Worm (Caenorhabditis elegans) whole organism, young adult: ENCODE data around the gene slt-1.
A peak's percentile ranks its signal among the peaks of the same experiment; 100 is the strongest.

Experiments
- B0261.1 ChIP-seq: sonication (generic microtip); optimal IDR thresholded peaks from 2 replicates; lab custom pipeline; 2016; ENCODE audit warnings: mild to moderate bottlenecking, missing genetic modification characterization, moderate library complexity, missing compliant biosample characterization
- D2030.7 ChIP-seq: fragments of 200-800 bp; sonication (Bioruptor generic); IDR thresholded peaks from 2 replicates; pipeline ENCODE4 v1.3.6; 2022; ENCODE audit warnings: missing genetic modification reagents, missing genetic modification characterization, missing compliant biosample characterization
- F10E7.11 ChIP-seq: sonication (generic microtip); optimal IDR thresholded peaks from 2 replicates; lab custom pipeline; 2017; ENCODE audit warnings: mild to moderate bottlenecking, missing genetic modification characterization, moderate library complexity, missing compliant biosample characterization
- F37B4.10 ChIP-seq: fragments of 200-800 bp; sonication (Bioruptor generic); IDR thresholded peaks from 2 replicates; pipeline ENCODE4 v1.3.6; 2022; ENCODE audit warnings: missing genetic modification characterization, missing compliant biosample characterization
- F55B11.4 ChIP-seq: sonication (generic microtip); optimal IDR thresholded peaks from 2 replicates; lab custom pipeline; 2016; ENCODE audit warnings: missing compliant biosample characterization, missing genetic modification characterization, borderline replicate concordance; ENCODE audit not compliant: insufficient read depth
- F57C9.4 ChIP-seq: sonication (generic microtip); optimal IDR thresholded peaks from 2 replicates; lab custom pipeline; 2017; ENCODE audit warnings: mild to moderate bottlenecking, missing genetic modification characterization, missing compliant biosample characterization
- T07F8.4 ChIP-seq: sonication (generic microtip); optimal IDR thresholded peaks from 2 replicates; lab custom pipeline; 2016; ENCODE audit warnings: mild to moderate bottlenecking, missing genetic modification characterization, moderate library complexity, missing compliant biosample characterization
- Y53F4B.3 ChIP-seq: fragments of 200-800 bp; sonication (Bioruptor generic); IDR thresholded peaks from 2 replicates; pipeline ENCODE4 v1.3.6; 2022; ENCODE audit warnings: missing genetic modification reagents, missing genetic modification characterization, missing compliant biosample characterization
- Y56A3A.18 ChIP-seq: fragments of 200-800 bp; sonication (Bioruptor generic); IDR thresholded peaks from 2 replicates; pipeline ENCODE4 v1.3.6; 2022; ENCODE audit warnings: missing genetic modification reagents, missing genetic modification characterization, missing compliant biosample characterization
- akir-1 ChIP-seq: fragments of 200-800 bp; sonication (Bioruptor generic); optimal IDR thresholded peaks from 2 replicates; lab custom pipeline; 2018; ENCODE audit warnings: mild to moderate bottlenecking, missing genetic modification characterization, moderate library complexity, missing compliant biosample characterization
- atf-7 ChIP-seq: sonication (generic microtip); optimal IDR thresholded peaks from 2 replicates; lab custom pipeline; 2017; ENCODE audit warnings: mild to moderate bottlenecking, missing genetic modification characterization, missing compliant biosample characterization
- attf-3 ChIP-seq: fragments of 200-800 bp; sonication (Bioruptor generic); conservative IDR thresholded peaks from 2 replicates; pipeline ENCODE4 v1.3.6; 2022; ENCODE audit warnings: missing genetic modification reagents, missing genetic modification characterization, missing compliant biosample characterization
- attf-6 ChIP-seq: fragments of 200-800 bp; sonication (Bioruptor generic); IDR thresholded peaks from 2 replicates; pipeline ENCODE4 v1.3.6; 2022; ENCODE audit warnings: missing genetic modification reagents, missing genetic modification characterization, missing compliant biosample characterization
- cebp-1 ChIP-seq, 2 experiments: fragments of 200-800 bp in 1 of 2; sonication (Bioruptor generic) in 1 of 2; sonication (generic microtip) in 1 of 2; IDR thresholded peaks in 1 of 2; optimal IDR thresholded peaks in 1 of 2; 2 replicates each; pipeline versions ENCODE4 v1.3.6 to Lab custom; 2017 to 2022; ENCODE audit warnings: missing compliant biosample characterization in 2 of 2, missing genetic modification characterization in 2 of 2, mild to moderate bottlenecking in 1 of 2, missing genetic modification reagents in 1 of 2, moderate library complexity in 1 of 2
- cebp-2 ChIP-seq: fragments of 200-800 bp; sonication (Bioruptor generic); IDR thresholded peaks from 2 replicates; pipeline ENCODE4 v1.3.6; 2022; ENCODE audit warnings: missing genetic modification characterization, missing compliant biosample characterization
- ceh-100 ChIP-seq: fragments of 200-800 bp; sonication (Bioruptor generic); IDR thresholded peaks from 2 replicates; pipeline ENCODE4 v1.3.6; 2022; ENCODE audit warnings: missing genetic modification reagents, missing genetic modification characterization, missing compliant biosample characterization
- chd-7 ChIP-seq: sonication (generic microtip); optimal IDR thresholded peaks from 2 replicates; lab custom pipeline; 2016; ENCODE audit warnings: mild to moderate bottlenecking, missing genetic modification characterization, moderate library complexity, missing compliant biosample characterization
- dpff-1 ChIP-seq: sonication (generic microtip); optimal IDR thresholded peaks from 2 replicates; lab custom pipeline; 2017; ENCODE audit warnings: mild to moderate bottlenecking, missing genetic modification characterization, missing compliant biosample characterization
- dpl-1 ChIP-seq: fragments of 150-350 bp; optimal IDR thresholded peaks from 2 replicates; lab custom pipeline; 2014; ENCODE audit warnings: missing biosample characterization, missing genetic modification reagents, missing genetic modification characterization
- efl-1 ChIP-seq: fragments of 150-350 bp; optimal IDR thresholded peaks from 2 replicates; lab custom pipeline; 2014; ENCODE audit warnings: missing biosample characterization, missing genetic modification reagents, missing genetic modification characterization
- egrh-3 ChIP-seq: fragments of 200-800 bp; sonication (Bioruptor generic); IDR thresholded peaks from 2 replicates; pipeline ENCODE4 v1.3.6; 2022; ENCODE audit warnings: missing genetic modification reagents, missing genetic modification characterization, missing compliant biosample characterization
- hlh-12 ChIP-seq: sonication (generic microtip); optimal IDR thresholded peaks from 2 replicates; lab custom pipeline; 2016; ENCODE audit warnings: missing genetic modification characterization, missing compliant biosample characterization
- hmg-20 ChIP-seq: fragments of 200-800 bp; sonication (Bioruptor generic); IDR thresholded peaks from 2 replicates; pipeline ENCODE4 v1.3.6; 2022; ENCODE audit warnings: missing genetic modification reagents, missing genetic modification characterization, missing compliant biosample characterization
- lsl-1 ChIP-seq: fragments of 200-800 bp; sonication (Bioruptor generic); optimal IDR thresholded peaks from 2 replicates; lab custom pipeline; 2018; ENCODE audit warnings: mild to moderate bottlenecking, missing genetic modification characterization, moderate library complexity, missing compliant biosample characterization
- madf-10 ChIP-seq: sonication (generic microtip); optimal IDR thresholded peaks from 2 replicates; lab custom pipeline; 2016; ENCODE audit warnings: mild to moderate bottlenecking, missing genetic modification characterization, missing compliant biosample characterization
- mcd-1 ChIP-seq: fragments of 200-800 bp; sonication (Bioruptor generic); IDR thresholded peaks from 2 replicates; pipeline ENCODE4 v1.3.6; 2022; ENCODE audit warnings: missing genetic modification reagents, missing genetic modification characterization, missing compliant biosample characterization
- mel-28 ChIP-seq: sonication (generic microtip); optimal IDR thresholded peaks from 2 replicates; lab custom pipeline; 2016; ENCODE audit warnings: borderline replicate concordance, mild to moderate bottlenecking, missing genetic modification characterization, missing compliant biosample characterization
- mes-4 ChIP-seq: sonication (generic microtip); optimal IDR thresholded peaks from 2 replicates; lab custom pipeline; 2016; ENCODE audit warnings: missing genotype, missing genetic modification characterization, missing compliant biosample characterization
- mxl-1 ChIP-seq: sonication (generic microtip); optimal IDR thresholded peaks from 2 replicates; lab custom pipeline; 2016; ENCODE audit warnings: missing genetic modification characterization, missing compliant biosample characterization
- nhr-179 ChIP-seq: sonication (generic microtip); optimal IDR thresholded peaks from 2 replicates; lab custom pipeline; 2016; ENCODE audit warnings: mild to moderate bottlenecking, missing genetic modification characterization, missing compliant biosample characterization
- pha-4 ChIP-seq: fragments of 150-350 bp; sonication (generic microtip); optimal IDR thresholded peaks from 2 replicates; lab custom pipeline; 2014; ENCODE audit warnings: missing biosample characterization, missing genetic modification reagents, missing genetic modification characterization
- rcor-1 ChIP-seq: fragments of 200-800 bp; sonication (Bioruptor generic); IDR thresholded peaks from 2 replicates; pipeline ENCODE4 v1.3.6; 2022; ENCODE audit warnings: missing genetic modification reagents, missing genetic modification characterization, missing compliant biosample characterization
- rec-8 ChIP-seq, 2 experiments: sonication (generic microtip); optimal IDR thresholded peaks; 2 replicates each; lab custom pipeline; 2016; ENCODE audit warnings: mild to moderate bottlenecking in 2 of 2, missing genetic modification characterization in 2 of 2, missing genetic modification reagents in 2 of 2, missing genotype in 2 of 2, missing biosample characterization in 1 of 2, missing compliant biosample characterization in 1 of 2, moderate library complexity in 1 of 2
- rpc-1 ChIP-seq, 2 experiments: fragments of 150-350 bp in 1 of 2; sonication (generic microtip) in 1 of 2; optimal IDR thresholded peaks; 2 replicates each; lab custom pipeline; 2014 to 2018; ENCODE audit warnings: missing biosample characterization in 1 of 2, missing genetic modification characterization in 1 of 2, missing genetic modification reagents in 1 of 2, missing genotype in 1 of 2
- snpc-1.1 ChIP-seq: sonication (generic microtip); optimal IDR thresholded peaks from 2 replicates; lab custom pipeline; 2017; ENCODE audit warnings: missing genetic modification characterization, mild to moderate bottlenecking, missing compliant biosample characterization, antibody characterized with exemption, moderate library complexity, missing genotype, missing genetic modification reagents; ENCODE audit not compliant: insufficient read depth
- snpc-4 ChIP-seq, 5 experiments: fragments of 150-350 bp in 1 of 5; sonication (generic microtip) in 4 of 5; optimal IDR thresholded peaks; 2 replicates each; lab custom pipeline; 2014 to 2018; ENCODE audit warnings: missing genetic modification characterization in 5 of 5, missing biosample characterization in 3 of 5, antibody characterized with exemption in 2 of 5, mild to moderate bottlenecking in 2 of 5, missing compliant biosample characterization in 2 of 5, missing genotype in 2 of 5, moderate library complexity in 2 of 5, missing genetic modification reagents in 1 of 5

slt-1 gene

DNA sequence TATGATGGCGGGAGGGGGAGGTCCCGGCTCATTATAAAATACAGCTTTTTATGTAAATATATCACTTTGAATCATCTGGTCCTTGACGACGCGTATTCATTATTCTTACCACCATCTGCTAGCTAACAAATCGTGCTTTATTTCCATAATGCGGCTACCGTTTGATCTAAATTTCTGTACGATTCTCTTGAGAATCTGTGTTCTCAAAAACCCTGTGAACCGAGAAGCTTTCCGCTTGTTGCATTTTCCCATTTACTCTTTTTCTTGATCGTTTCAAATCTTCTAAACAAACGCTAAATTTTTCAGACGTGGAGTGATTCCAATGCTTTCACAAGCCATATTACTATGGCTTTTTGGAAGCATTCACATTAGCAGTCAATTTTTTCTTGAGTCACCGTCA is 19.5 kb upstream of the slt-1 start, which contains the start of gene syg-2:
syg-2 (plus strand) TSS at position 301 of the 400 bp plus-strand sequence.
- TF ChIP-seq Y56A3A.18 (GFP tag; lab: Robert Waterston, UW) = no peak
- no peak for TF ChIP-seq nhr-179 (tag; lab: Kevin White, UChicago)
- TF ChIP-seq dpl-1 (GFP tag; lab: Kevin White, UChicago) = no peak
- TF ChIP-seq F55B11.4 (tag; lab: Kevin White, UChicago) = no peak
- no peak for TF ChIP-seq rcor-1 (GFP tag; lab: Robert Waterston, UW)
- TF ChIP-seq attf-3 = no peak
- TF ChIP-seq efl-1 (GFP tag; lab: Kevin White, UChicago) = no peak

- TF ChIP-seq mcd-1 (GFP tag; lab: Robert Waterston, UW) (no peak), snpc-4 (GFP tag; optimal IDR thresholded peaks at IDR 0.05; lab: Kevin White, UChicago) (no peak), snpc-4 (tag; optimal IDR thresholded peaks at IDR 0.05; lab: Kevin White, UChicago) (peak in 3 of 4 experiments; percentile 59 to 84 (median 76)), Y53F4B.3 (GFP tag; lab: Robert Waterston, UW) (no peak)
- TF ChIP-seq, all 124 proteins: peak for 1
Observed at ce11 chrX:14657445-14657844, 16.7 kb upstream of the slt-1 start.

ce11 chrX:14659454-14659853 is 14.7 kb upstream of the slt-1 start:
- TF ChIP-seq dpff-1 (tag; lab: Kevin White, UChicago) (no peak), cebp-2 (GFP tag; lab: Robert Waterston, UW) (0 out of 2 replicates have a peak, but pooled peaks have one; percentile 14), F57C9.4 (tag; lab: Kevin White, UChicago) (no peak)

- TF ChIP-seq F37B4.10 (0 out of 2 replicates have a peak, but pooled peaks have one; percentile 62), hmg-20 (GFP tag; lab: Robert Waterston, UW) (no peak), snpc-1.1 (tag; lab: Kevin White, UChicago) (peak; percentile 27), mxl-1 (tag; lab: Kevin White, UChicago) (no peak), pha-4 (tag; lab: Kevin White, UChicago) (no peak), snpc-4 (GFP tag; optimal IDR thresholded peaks at IDR 0.05; lab: Kevin White, UChicago) (no peak), snpc-4 (tag; optimal IDR thresholded peaks at IDR 0.05; lab: Kevin White, UChicago) (peak in 2 of 4 experiments; percentile 73 to 79)
Observed at ce11 chrX:14661918-14662317, 12.2 kb upstream of the slt-1 start.

DNA sequence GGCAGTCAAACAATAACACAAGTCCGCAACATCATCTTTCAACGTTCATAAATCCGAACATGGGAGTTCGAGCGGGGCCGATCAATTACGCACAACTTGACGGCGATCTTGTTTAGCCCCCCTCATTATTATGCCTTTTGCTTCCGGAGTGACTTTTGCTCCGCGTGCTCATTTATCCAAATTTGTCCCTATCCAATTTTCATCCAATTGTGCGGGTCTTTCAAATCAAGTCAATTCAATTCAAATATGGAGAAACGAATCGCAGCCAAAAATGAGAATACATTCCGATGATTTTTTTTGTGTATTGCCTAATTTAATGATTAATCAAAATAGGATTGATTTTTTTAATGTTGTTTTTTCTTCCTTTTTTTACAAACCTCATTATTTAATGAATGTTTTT is 11.7 kb upstream of the slt-1 start:
- TF ChIP-seq rec-8 (tag; optimal IDR thresholded peaks at IDR 0.05; lab: Kevin White, UChicago) (no peak), D2030.7 (no peak), lsl-1 (GFP tag; lab: Kevin White, UChicago) (no peak), ceh-100 (GFP tag; lab: Robert Waterston, UW) (no peak), dpl-1 (GFP tag; lab: Kevin White, UChicago) (no peak), egrh-3 (GFP tag; lab: Robert Waterston, UW) (no peak), F57C9.4 (tag; lab: Kevin White, UChicago) (no peak), F10E7.11 (tag; lab: Kevin White, UChicago) (no peak)

ce11 chrX:14664028-14664427 is 10.1 kb upstream of the slt-1 start, which contains the start of gene C26G2.2:
Gene C26G2.2, plus strand, starts transcription at chrX:14664328.
- no peak for TF ChIP-seq hlh-12
- no peak for TF ChIP-seq snpc-1.1 (tag; lab: Kevin White, UChicago)
- TF ChIP-seq attf-6 (GFP tag; lab: Robert Waterston, UW) = no peak
- TF ChIP-seq atf-7 (tag; lab: Kevin White, UChicago) = no peak
- TF ChIP-seq hmg-20 (GFP tag; lab: Robert Waterston, UW) = no peak
- TF ChIP-seq rpc-1 (optimal IDR thresholded peaks at IDR 0.05; lab: Kevin White, UChicago) = no peak
- no peak for TF ChIP-seq rpc-1 (tag; optimal IDR thresholded peaks at IDR 0.05; lab: Kevin White, UChicago)
- TF ChIP-seq cebp-2 (GFP tag; lab: Robert Waterston, UW) = no peak
- no peak for TF ChIP-seq mes-4 (tag; lab: Kevin White, UChicago)
- no peak for TF ChIP-seq chd-7
- TF ChIP-seq mel-28 = no peak
- no peak for TF ChIP-seq T07F8.4 (tag; lab: Kevin White, UChicago)
- TF ChIP-seq madf-10 (tag; lab: Kevin White, UChicago) = no peak
- no peak for TF ChIP-seq akir-1
- no peak for TF ChIP-seq cebp-1 (GFP tag; IDR thresholded peaks at IDR 0.05; lab: Robert Waterston, UW)
- TF ChIP-seq cebp-1 (tag; optimal IDR thresholded peaks at IDR 0.05; lab: Kevin White, UChicago) = no peak
- TF ChIP-seq lsl-1 (GFP tag; lab: Kevin White, UChicago) = no peak
- TF ChIP-seq B0261.1 = no peak
- TF ChIP-seq, all 124 proteins: peak for 0
